Fruit fly (Drosophila melanogaster): ENCODE data around the gene Gp93.

The Gp93 gene

DNA sequence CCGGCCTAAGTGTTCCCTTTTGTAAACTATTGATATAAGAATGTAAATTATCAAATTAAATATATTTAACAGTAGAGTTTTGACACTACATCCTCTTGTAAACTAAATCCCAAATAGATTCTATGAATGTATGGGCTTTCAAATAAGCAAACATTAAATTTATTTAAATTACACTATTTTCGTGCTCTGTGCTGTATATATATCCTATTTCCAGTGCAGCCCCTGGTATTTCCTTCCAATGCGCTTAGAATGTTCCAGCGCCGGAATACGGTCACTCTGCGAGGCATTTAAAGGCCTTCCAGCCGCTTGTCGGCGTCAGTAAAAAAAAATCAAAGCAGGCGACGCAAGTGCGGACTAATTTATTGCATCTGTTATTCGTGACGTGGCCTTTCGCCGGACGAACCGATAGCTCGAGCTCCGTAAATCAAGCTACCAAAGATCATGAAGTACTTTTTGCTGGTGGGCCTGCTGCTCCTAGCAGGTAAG lies at the start of gene Gp93:
TSS of gene Gp93 (plus strand) at position 291 of the 486 bp plus-strand sequence.
- no peak for TF ChIP-seq kay (GFP tag; ENCODE audit: borderline replicate concordance)
- peak; percentile 58 for TF ChIP-seq CG7101 (tag; optimal IDR thresholded peaks at IDR 0.05)
- TF ChIP-seq CG1620 (GFP tag; optimal IDR thresholded peaks at IDR 0.05), result peak; percentile 38
- no peak for TF ChIP-seq cnc (optimal IDR thresholded peaks at IDR 0.05)
- peak; percentile 40 for TF ChIP-seq CG14711 (tag; optimal IDR thresholded peaks at IDR 0.05)
- peak; percentile 71 for TF ChIP-seq Mnt (GFP tag; optimal IDR thresholded peaks at IDR 0.05)
- peak; percentile 45 for TF ChIP-seq cic (GFP tag; optimal IDR thresholded peaks at IDR 0.05)
- TF ChIP-seq toe (GFP tag; optimal IDR thresholded peaks at IDR 0.05), result no peak
- TF ChIP-seq Hr96 (GFP tag; optimal IDR thresholded peaks at IDR 0.05), result no peak
- TF ChIP-seq ovo (GFP tag; optimal IDR thresholded peaks at IDR 0.05), result peak; percentile 2
- TF ChIP-seq bab1 (GFP tag; optimal IDR thresholded peaks at IDR 0.05), result peak; percentile 70
- TF ChIP-seq CG7045 (GFP tag; optimal IDR thresholded peaks at IDR 0.05), result peak; percentile 42
- TF ChIP-seq CG5204 (GFP tag; optimal IDR thresholded peaks at IDR 0.05), result no peak
- peak; percentile 17 for TF ChIP-seq tj (GFP tag; optimal IDR thresholded peaks at IDR 0.05)
- peak; percentile 68 for TF ChIP-seq Crg-1 (GFP tag; optimal IDR thresholded peaks at IDR 0.05)
- TF ChIP-seq CG33017 (tag; optimal IDR thresholded peaks at IDR 0.05), result peak; percentile 48
- TF ChIP-seq Clk (GFP tag; optimal IDR thresholded peaks at IDR 0.05), result peak; percentile 14
- peak; percentile 46 for TF ChIP-seq CG11617 (GFP tag; optimal IDR thresholded peaks at IDR 0.05)
- peak; percentile 51 for TF ChIP-seq CG12768 (GFP tag; optimal IDR thresholded peaks at IDR 0.05)
- TF ChIP-seq pad (GFP tag; optimal IDR thresholded peaks at IDR 0.05), result no peak

DNA sequence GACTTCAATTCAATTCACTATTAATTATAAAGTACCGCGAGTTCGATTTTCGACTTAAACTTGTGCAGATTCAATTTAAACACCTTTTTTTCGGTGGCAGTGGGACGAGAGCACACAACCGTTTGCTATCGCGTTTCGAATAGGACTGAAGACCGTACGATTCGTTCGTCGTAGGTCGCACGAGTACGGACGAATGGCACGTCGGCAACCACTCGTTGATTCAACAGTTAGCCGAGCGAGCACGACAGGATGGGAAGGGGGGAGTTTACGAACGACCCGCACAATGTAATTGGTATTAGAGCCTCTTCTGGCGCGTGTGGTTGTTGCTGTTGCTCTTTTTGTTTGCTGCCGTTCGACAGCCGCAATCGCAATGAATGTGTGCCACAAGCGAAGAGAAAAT lies 42.8 kb upstream of the Gp93 start, which contains the start of gene CG34353:
TSS of gene CG34353 (minus strand) at position 149 of the 400 bp plus-strand sequence.
- no peak for TF ChIP-seq ovo (GFP tag; optimal IDR thresholded peaks at IDR 0.05)
- no peak for TF ChIP-seq CG12768 (GFP tag; optimal IDR thresholded peaks at IDR 0.05)
- TF ChIP-seq kay (GFP tag; ENCODE audit: borderline replicate concordance), result no peak
- no peak for TF ChIP-seq CG14711 (tag; optimal IDR thresholded peaks at IDR 0.05)
- TF ChIP-seq Crg-1 (GFP tag; optimal IDR thresholded peaks at IDR 0.05), result no peak
- TF ChIP-seq CG1620 (GFP tag; optimal IDR thresholded peaks at IDR 0.05), result no peak
- TF ChIP-seq Mnt (GFP tag; optimal IDR thresholded peaks at IDR 0.05), result no peak
- TF ChIP-seq tj (GFP tag; optimal IDR thresholded peaks at IDR 0.05), result no peak
- TF ChIP-seq Hr96 (GFP tag; optimal IDR thresholded peaks at IDR 0.05), result no peak
- no peak for TF ChIP-seq CG7045 (GFP tag; optimal IDR thresholded peaks at IDR 0.05)
- TF ChIP-seq CG7101 (tag; optimal IDR thresholded peaks at IDR 0.05), result no peak

DNA sequence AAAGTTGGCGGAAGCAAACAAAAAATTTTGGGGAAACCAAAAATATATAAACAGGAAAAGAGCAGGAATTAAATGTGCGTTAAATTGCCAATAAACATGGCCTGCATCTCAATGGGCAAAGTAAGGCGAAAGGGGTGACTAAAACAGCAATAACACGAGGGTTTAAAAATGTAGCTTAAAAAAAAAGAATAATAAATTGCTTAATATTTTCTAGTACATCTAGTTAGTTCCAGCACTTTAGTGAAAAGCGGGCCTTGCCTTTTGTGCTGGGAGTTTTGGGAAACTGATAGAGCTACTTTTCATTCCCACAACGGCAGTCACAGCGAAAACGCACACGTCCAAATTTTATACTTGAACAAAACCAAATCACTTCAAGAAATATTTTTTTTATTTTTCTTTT lies 36.4 kb upstream of the Gp93 start, which contains the start of gene mil:
TSS of gene mil (plus strand) at position 301 of the 400 bp plus-strand sequence.
- TF ChIP-seq CG14711 (tag; optimal IDR thresholded peaks at IDR 0.05) (no peak), Mnt (GFP tag; optimal IDR thresholded peaks at IDR 0.05) (no peak), CG7101 (tag; optimal IDR thresholded peaks at IDR 0.05) (no peak), Crg-1 (GFP tag; optimal IDR thresholded peaks at IDR 0.05) (no peak), toe (GFP tag; optimal IDR thresholded peaks at IDR 0.05) (no peak), tj (GFP tag; optimal IDR thresholded peaks at IDR 0.05) (no peak), bab1 (GFP tag; optimal IDR thresholded peaks at IDR 0.05) (no peak), pad (GFP tag; optimal IDR thresholded peaks at IDR 0.05) (no peak), CG12768 (GFP tag; optimal IDR thresholded peaks at IDR 0.05) (no peak), CG1620 (GFP tag; optimal IDR thresholded peaks at IDR 0.05) (no peak), ovo (GFP tag; optimal IDR thresholded peaks at IDR 0.05) (no peak), cic (GFP tag; optimal IDR thresholded peaks at IDR 0.05) (no peak), CG11617 (GFP tag; optimal IDR thresholded peaks at IDR 0.05) (no peak)

DNA sequence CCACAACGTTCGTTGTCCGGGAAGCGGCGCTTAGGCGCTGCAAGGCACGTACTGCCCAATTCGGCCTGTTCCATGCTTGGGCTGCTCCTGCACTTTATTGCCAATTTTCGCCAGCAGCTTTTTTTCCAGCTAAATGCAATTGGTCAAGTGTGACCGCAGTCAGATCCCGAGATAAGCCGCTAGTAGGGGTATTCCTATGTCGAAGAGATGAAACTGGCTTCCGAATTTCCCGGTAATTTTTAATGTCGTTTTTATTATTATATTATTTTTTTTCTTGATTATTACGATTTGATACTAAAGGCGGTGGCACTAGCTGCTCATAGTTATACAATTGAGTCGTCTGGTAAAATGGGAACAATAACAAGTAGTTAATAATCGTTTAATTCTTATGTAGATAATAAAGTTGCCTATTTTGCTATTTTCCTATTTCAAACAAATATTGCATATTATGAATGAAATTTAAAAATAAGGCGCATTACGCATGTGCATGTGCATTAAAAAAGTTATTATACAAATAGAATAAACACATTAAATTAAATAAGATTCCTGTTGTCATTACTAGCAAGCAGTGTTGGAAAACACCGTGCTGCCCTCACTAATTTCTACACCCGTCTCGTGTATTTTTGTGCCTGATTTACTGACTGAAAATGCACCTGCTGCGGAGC lies 32.0 kb upstream of the Gp93 start, which contains the start of the genes CG5003 and mRpS22:
TSS of gene CG5003 (minus strand) at position 162 of the 665 bp plus-strand sequence.
TSS of gene mRpS22 (plus strand) at position 554 of the 665 bp plus-strand sequence.
- TF ChIP-seq pad (GFP tag; optimal IDR thresholded peaks at IDR 0.05) (peak; percentile 64), CG11617 (GFP tag; optimal IDR thresholded peaks at IDR 0.05) (peak; percentile 78), CG5204 (GFP tag; optimal IDR thresholded peaks at IDR 0.05) (no peak), bab1 (GFP tag; optimal IDR thresholded peaks at IDR 0.05) (no peak), cnc (optimal IDR thresholded peaks at IDR 0.05) (no peak), CG33017 (tag; optimal IDR thresholded peaks at IDR 0.05) (peak; percentile 45), Hr96 (GFP tag; optimal IDR thresholded peaks at IDR 0.05) (peak; percentile 28), Mnt (GFP tag; optimal IDR thresholded peaks at IDR 0.05) (peak; percentile 37), ovo (GFP tag; optimal IDR thresholded peaks at IDR 0.05) (peak; percentile 45), toe (GFP tag; optimal IDR thresholded peaks at IDR 0.05) (peak; percentile 77), CG7101 (tag; optimal IDR thresholded peaks at IDR 0.05) (peak; percentile 65), CG1620 (GFP tag; optimal IDR thresholded peaks at IDR 0.05) (peak; percentile 76), CG12768 (GFP tag; optimal IDR thresholded peaks at IDR 0.05) (peak; percentile 70), Crg-1 (GFP tag; optimal IDR thresholded peaks at IDR 0.05) (peak; percentile 68), Clk (GFP tag; optimal IDR thresholded peaks at IDR 0.05) (peak; percentile 51), kay (GFP tag; ENCODE audit: borderline replicate concordance) (no peak), CG14711 (tag; optimal IDR thresholded peaks at IDR 0.05) (peak; percentile 44), tj (GFP tag; optimal IDR thresholded peaks at IDR 0.05) (peak; percentile 52), CG7045 (GFP tag; optimal IDR thresholded peaks at IDR 0.05) (peak; percentile 68)

DNA sequence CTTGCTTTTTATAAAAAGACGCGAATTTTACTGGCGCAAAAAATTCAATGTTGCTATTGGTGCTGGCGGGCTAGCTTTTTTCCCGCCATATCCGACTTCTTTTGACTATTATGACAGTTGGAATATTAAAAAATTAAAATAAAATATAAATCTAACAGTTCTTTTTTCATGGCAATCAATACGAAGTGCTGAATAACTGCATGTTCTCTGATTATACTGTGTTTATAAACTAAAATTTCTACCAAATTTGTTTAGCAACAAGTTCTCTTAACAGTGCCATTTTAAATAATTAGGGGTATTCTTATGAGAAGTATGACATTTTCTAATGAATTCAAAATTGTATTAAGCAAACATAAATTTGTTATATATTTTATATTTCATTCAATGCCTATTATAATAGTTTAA lies 29.1 kb upstream of the Gp93 start, which contains the start of gene Boh1:
TSS of gene Boh1 (minus strand) at position 76 of the 405 bp plus-strand sequence.
- TF ChIP-seq bab1 (GFP tag; optimal IDR thresholded peaks at IDR 0.05), result peak; percentile 61
- TF ChIP-seq Hr96 (GFP tag; optimal IDR thresholded peaks at IDR 0.05), result no peak
- no peak for TF ChIP-seq kay (GFP tag; ENCODE audit: borderline replicate concordance)
- peak; percentile 13 for TF ChIP-seq CG12768 (GFP tag; optimal IDR thresholded peaks at IDR 0.05)
- TF ChIP-seq tj (GFP tag; optimal IDR thresholded peaks at IDR 0.05), result no peak
- TF ChIP-seq ovo (GFP tag; optimal IDR thresholded peaks at IDR 0.05), result no peak
- TF ChIP-seq toe (GFP tag; optimal IDR thresholded peaks at IDR 0.05), result no peak
- TF ChIP-seq cnc (optimal IDR thresholded peaks at IDR 0.05), result no peak
- peak; percentile 8 for TF ChIP-seq Mnt (GFP tag; optimal IDR thresholded peaks at IDR 0.05)
- peak; percentile 36 for TF ChIP-seq CG7101 (tag; optimal IDR thresholded peaks at IDR 0.05)
- TF ChIP-seq CG1620 (GFP tag; optimal IDR thresholded peaks at IDR 0.05), result no peak
- peak; percentile 58 for TF ChIP-seq CG11617 (GFP tag; optimal IDR thresholded peaks at IDR 0.05)
- TF ChIP-seq Crg-1 (GFP tag; optimal IDR thresholded peaks at IDR 0.05), result no peak
- no peak for TF ChIP-seq pad (GFP tag; optimal IDR thresholded peaks at IDR 0.05)
- TF ChIP-seq cic (GFP tag; optimal IDR thresholded peaks at IDR 0.05), result no peak
- TF ChIP-seq CG5204 (GFP tag; optimal IDR thresholded peaks at IDR 0.05), result no peak
- no peak for TF ChIP-seq CG7045 (GFP tag; optimal IDR thresholded peaks at IDR 0.05)
- peak; percentile 28 for TF ChIP-seq CG33017 (tag; optimal IDR thresholded peaks at IDR 0.05)
- no peak for TF ChIP-seq Clk (GFP tag; optimal IDR thresholded peaks at IDR 0.05)
- TF ChIP-seq CG14711 (tag; optimal IDR thresholded peaks at IDR 0.05), result peak; percentile 46
